Worm (Caenorhabditis elegans) whole organism, young adult: ENCODE data around the gene srh-31.

Experiments used
- B0336.3 ChIP-seq: fragments of 200-800 bp; sonication (Bioruptor generic); IDR thresholded peaks from 2 replicates; pipeline ENCODE4 v1.3.6; 2022; ENCODE audit warnings: missing genetic modification characterization, missing compliant biosample characterization
- F23B12.7 ChIP-seq: sonication (generic microtip); optimal IDR thresholded peaks from 2 replicates; lab custom pipeline; 2017; ENCODE audit warnings: missing genetic modification characterization, mild to moderate bottlenecking, missing compliant biosample characterization, antibody characterized with exemption, moderate library complexity; ENCODE audit not compliant: insufficient read depth
- F37B4.10 ChIP-seq: fragments of 200-800 bp; sonication (Bioruptor generic); IDR thresholded peaks from 2 replicates; pipeline ENCODE4 v1.3.6; 2022; ENCODE audit warnings: missing genetic modification characterization, missing compliant biosample characterization
- F57C9.4 ChIP-seq: sonication (generic microtip); optimal IDR thresholded peaks from 2 replicates; lab custom pipeline; 2017; ENCODE audit warnings: mild to moderate bottlenecking, missing genetic modification characterization, missing compliant biosample characterization
- K11D2.4 ChIP-seq: fragments of 200-800 bp; sonication (Bioruptor generic); IDR thresholded peaks from 2 replicates; pipeline ENCODE4 v1.3.6; 2022; ENCODE audit warnings: missing genetic modification reagents, missing genetic modification characterization, missing compliant biosample characterization
- Y56A3A.18 ChIP-seq: fragments of 200-800 bp; sonication (Bioruptor generic); IDR thresholded peaks from 2 replicates; pipeline ENCODE4 v1.3.6; 2022; ENCODE audit warnings: missing genetic modification reagents, missing genetic modification characterization, missing compliant biosample characterization
- bed-1 ChIP-seq: fragments of 200-800 bp; sonication (Bioruptor generic); IDR thresholded peaks from 2 replicates; pipeline ENCODE4 v1.3.6; 2022; ENCODE audit warnings: missing genetic modification reagents, missing genetic modification characterization, missing compliant biosample characterization
- bed-2 ChIP-seq: fragments of 200-800 bp; sonication (Bioruptor generic); IDR thresholded peaks from 2 replicates; pipeline ENCODE4 v1.3.6; 2022; ENCODE audit warnings: missing genetic modification reagents, missing genetic modification characterization, missing compliant biosample characterization
- ceh-100 ChIP-seq: fragments of 200-800 bp; sonication (Bioruptor generic); IDR thresholded peaks from 2 replicates; pipeline ENCODE4 v1.3.6; 2022; ENCODE audit warnings: missing genetic modification reagents, missing genetic modification characterization, missing compliant biosample characterization
- dpff-1 ChIP-seq: sonication (generic microtip); optimal IDR thresholded peaks from 2 replicates; lab custom pipeline; 2017; ENCODE audit warnings: mild to moderate bottlenecking, missing genetic modification characterization, missing compliant biosample characterization
- dpl-1 ChIP-seq: fragments of 150-350 bp; optimal IDR thresholded peaks from 2 replicates; lab custom pipeline; 2014; ENCODE audit warnings: missing biosample characterization, missing genetic modification reagents, missing genetic modification characterization
- efl-1 ChIP-seq: fragments of 150-350 bp; optimal IDR thresholded peaks from 2 replicates; lab custom pipeline; 2014; ENCODE audit warnings: missing biosample characterization, missing genetic modification reagents, missing genetic modification characterization
- gei-17 ChIP-seq: fragments of 200-800 bp; sonication (Bioruptor generic); optimal IDR thresholded peaks from 2 replicates; lab custom pipeline; 2018; ENCODE audit warnings: mild to moderate bottlenecking, missing genetic modification characterization, missing compliant biosample characterization
- hmg-20 ChIP-seq: fragments of 200-800 bp; sonication (Bioruptor generic); IDR thresholded peaks from 2 replicates; pipeline ENCODE4 v1.3.6; 2022; ENCODE audit warnings: missing genetic modification reagents, missing genetic modification characterization, missing compliant biosample characterization
- hrde-1 ChIP-seq: sonication (generic microtip); optimal IDR thresholded peaks from 2 replicates; lab custom pipeline; 2016; ENCODE audit warnings: missing genetic modification characterization, mild to moderate bottlenecking, missing compliant biosample characterization, moderate library complexity, missing genotype, missing genetic modification reagents, borderline replicate concordance
- let-607 ChIP-seq, 2 experiments: fragments of 200-800 bp in 1 of 2; sonication (Bioruptor generic) in 1 of 2; sonication (generic microtip) in 1 of 2; optimal IDR thresholded peaks; 2 replicates each; lab custom pipeline; 2016 to 2018; ENCODE audit warnings: mild to moderate bottlenecking in 2 of 2, missing compliant biosample characterization in 2 of 2, missing genetic modification characterization in 2 of 2, moderate library complexity in 2 of 2, missing genotype in 1 of 2
- lin-40 ChIP-seq: sonication (generic microtip); optimal IDR thresholded peaks from 2 replicates; lab custom pipeline; 2016; ENCODE audit warnings: missing genetic modification characterization, mild to moderate bottlenecking, missing compliant biosample characterization, missing genotype, missing genetic modification reagents
- lir-1 ChIP-seq: fragments of 200-800 bp; sonication (Bioruptor generic); conservative IDR thresholded peaks from 2 replicates; pipeline ENCODE4 v1.3.6; 2022; ENCODE audit warnings: missing genetic modification reagents, missing genetic modification characterization, missing compliant biosample characterization
- lsl-1 ChIP-seq: fragments of 200-800 bp; sonication (Bioruptor generic); optimal IDR thresholded peaks from 2 replicates; lab custom pipeline; 2018; ENCODE audit warnings: mild to moderate bottlenecking, missing genetic modification characterization, moderate library complexity, missing compliant biosample characterization
- madf-3 ChIP-seq: fragments of 200-800 bp; sonication (Bioruptor generic); IDR thresholded peaks from 2 replicates; pipeline ENCODE4 v1.3.6; 2022; ENCODE audit warnings: missing genetic modification reagents, missing genetic modification characterization, missing compliant biosample characterization
- mcd-1 ChIP-seq: fragments of 200-800 bp; sonication (Bioruptor generic); IDR thresholded peaks from 2 replicates; pipeline ENCODE4 v1.3.6; 2022; ENCODE audit warnings: missing genetic modification reagents, missing genetic modification characterization, missing compliant biosample characterization
- mes-4 ChIP-seq: sonication (generic microtip); optimal IDR thresholded peaks from 2 replicates; lab custom pipeline; 2016; ENCODE audit warnings: missing genotype, missing genetic modification characterization, missing compliant biosample characterization
- mxl-1 ChIP-seq: sonication (generic microtip); optimal IDR thresholded peaks from 2 replicates; lab custom pipeline; 2016; ENCODE audit warnings: missing genetic modification characterization, missing compliant biosample characterization
- nfya-2 ChIP-seq: fragments of 200-800 bp; sonication (Bioruptor generic); IDR thresholded peaks from 2 replicates; pipeline ENCODE4 v1.3.6; 2022; ENCODE audit warnings: missing genetic modification reagents, missing genetic modification characterization, missing compliant biosample characterization
- nfyb-1 ChIP-seq: fragments of 200-800 bp; sonication (Bioruptor generic); IDR thresholded peaks from 2 replicates; pipeline ENCODE4 v1.3.6; 2022; ENCODE audit warnings: missing genetic modification reagents, missing genetic modification characterization, missing compliant biosample characterization
- nhr-120 ChIP-seq: fragments of 200-800 bp; sonication (Bioruptor generic); IDR thresholded peaks from 2 replicates; pipeline ENCODE4 v1.3.6; 2022; ENCODE audit warnings: missing genetic modification characterization, missing compliant biosample characterization
- rpc-1 ChIP-seq, 2 experiments: fragments of 150-350 bp in 1 of 2; sonication (generic microtip) in 1 of 2; optimal IDR thresholded peaks; 2 replicates each; lab custom pipeline; 2014 to 2018; ENCODE audit warnings: missing biosample characterization in 1 of 2, missing genetic modification characterization in 1 of 2, missing genetic modification reagents in 1 of 2, missing genotype in 1 of 2
- sea-2 ChIP-seq: fragments of 200-800 bp; sonication (Bioruptor generic); IDR thresholded peaks from 2 replicates; pipeline ENCODE4 v1.3.6; 2022; ENCODE audit warnings: missing genetic modification characterization, missing compliant biosample characterization
- snpc-1.3 ChIP-seq: sonication (generic microtip); optimal IDR thresholded peaks from 2 replicates; lab custom pipeline; 2017; ENCODE audit warnings: missing genetic modification characterization, mild to moderate bottlenecking, missing compliant biosample characterization, antibody characterized with exemption, moderate library complexity, missing genotype, missing genetic modification reagents; ENCODE audit not compliant: insufficient read depth
- snpc-4 ChIP-seq, 5 experiments: fragments of 150-350 bp in 1 of 5; sonication (generic microtip) in 4 of 5; optimal IDR thresholded peaks; 2 replicates each; lab custom pipeline; 2014 to 2018; ENCODE audit warnings: missing genetic modification characterization in 5 of 5, missing biosample characterization in 3 of 5, antibody characterized with exemption in 2 of 5, mild to moderate bottlenecking in 2 of 5, missing compliant biosample characterization in 2 of 5, missing genotype in 2 of 5, moderate library complexity in 2 of 5, missing genetic modification reagents in 1 of 5
- somi-1 ChIP-seq: fragments of 200-800 bp; sonication (Bioruptor generic); optimal IDR thresholded peaks from 2 replicates; lab custom pipeline; 2018; ENCODE audit warnings: mild to moderate bottlenecking, missing genetic modification characterization, missing compliant biosample characterization
- sptf-2 ChIP-seq: fragments of 200-800 bp; sonication (Bioruptor generic); optimal IDR thresholded peaks from 2 replicates; lab custom pipeline; 2018; ENCODE audit warnings: mild to moderate bottlenecking, missing genetic modification characterization, missing compliant biosample characterization
- unc-130 ChIP-seq: sonication (generic microtip); optimal IDR thresholded peaks from 2 replicates; lab custom pipeline; 2016; ENCODE audit warnings: missing genetic modification reagents, missing genetic modification characterization, missing compliant biosample characterization
- ztf-28 ChIP-seq: fragments of 200-800 bp; sonication (Bioruptor generic); IDR thresholded peaks from 2 replicates; pipeline ENCODE4 v1.3.6; 2022; ENCODE audit warnings: missing genetic modification reagents, missing genetic modification characterization, missing compliant biosample characterization

Gene srh-31

DNA sequence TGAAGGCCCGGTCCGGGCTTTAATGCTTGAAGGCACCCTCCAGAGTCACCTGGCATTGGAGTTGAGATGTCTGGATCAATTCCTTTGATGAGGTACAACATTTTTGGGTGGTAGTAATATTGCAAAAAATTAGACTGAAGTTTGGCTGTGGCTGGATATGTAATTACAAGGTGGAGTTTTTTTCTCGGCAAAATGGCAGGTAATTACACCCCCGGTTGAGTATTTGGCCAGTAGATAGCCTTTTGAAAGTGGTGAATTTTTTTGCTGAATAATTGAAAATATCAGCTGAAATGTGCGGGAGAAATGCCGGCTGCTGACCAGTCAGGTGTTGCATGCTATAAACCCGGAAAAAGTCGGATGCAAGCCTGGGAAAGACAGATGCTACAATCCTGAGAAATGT, 8.0 kb upstream of the srh-31 start, which contains the start of gene Y26G10.4:
TSS of gene Y26G10.4 (minus strand) at position 101 of the 400 bp plus-strand sequence.
- TF ChIP-seq F57C9.4, result no peak
- TF ChIP-seq lin-40 (tag; lab: Kevin White, UChicago), result no peak
- TF ChIP-seq K11D2.4, result no peak
- no peak for TF ChIP-seq madf-3 (GFP tag; lab: Robert Waterston, UW)
- no peak for TF ChIP-seq lsl-1 (GFP tag; lab: Kevin White, UChicago)
- no peak for TF ChIP-seq F37B4.10
- no peak for TF ChIP-seq sptf-2
- TF ChIP-seq nfya-2 (GFP tag; lab: Robert Waterston, UW), result no peak
- no peak for TF ChIP-seq unc-130 (GFP tag; lab: Kevin White, UChicago)
- TF ChIP-seq dpl-1 (GFP tag; lab: Kevin White, UChicago), result no peak
- TF ChIP-seq nfyb-1 (GFP tag; lab: Robert Waterston, UW), result no peak
- no peak for TF ChIP-seq Y56A3A.18 (GFP tag; lab: Robert Waterston, UW)
- no peak for TF ChIP-seq somi-1 (GFP tag; lab: Kevin White, UChicago)

DNA sequence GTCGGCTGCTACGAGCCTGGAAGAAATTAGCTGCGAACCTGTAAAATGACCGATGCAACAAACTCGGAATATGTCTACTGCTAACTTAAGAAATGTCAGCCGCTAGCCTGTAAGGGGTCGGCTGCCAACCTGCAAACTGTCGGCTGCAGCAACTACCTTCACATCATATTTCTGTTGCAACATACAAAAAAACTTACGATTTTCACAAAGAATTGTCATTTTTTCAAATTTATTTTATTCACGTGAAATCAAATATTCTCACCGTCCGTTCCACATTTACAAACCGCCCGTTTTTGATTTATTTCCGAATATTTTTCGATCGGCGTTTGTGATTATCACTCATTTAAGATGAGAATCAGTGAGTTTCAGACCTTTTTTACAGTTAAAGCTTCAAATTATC, 7.5 kb upstream of the srh-31 start, which contains the start of gene Y26G10.6:
TSS of gene Y26G10.6 (plus strand) at position 301 of the 400 bp plus-strand sequence.
- no peak for TF ChIP-seq lir-1 (GFP tag; lab: Robert Waterston, UW)
- TF ChIP-seq nhr-120 (GFP tag; lab: Robert Waterston, UW), result no peak
- TF ChIP-seq hrde-1 (tag; lab: Kevin White, UChicago), result no peak
- TF ChIP-seq dpff-1 (tag; lab: Kevin White, UChicago), result no peak
- no peak for TF ChIP-seq snpc-1.3 (tag; lab: Kevin White, UChicago)
- no peak for TF ChIP-seq mcd-1 (GFP tag; lab: Robert Waterston, UW)
- no peak for TF ChIP-seq ztf-28 (GFP tag; lab: Robert Waterston, UW)
- no peak for TF ChIP-seq F23B12.7 (tag; lab: Kevin White, UChicago)
- no peak for TF ChIP-seq bed-1 (GFP tag; lab: Robert Waterston, UW)
- TF ChIP-seq efl-1 (GFP tag; lab: Kevin White, UChicago), result no peak
- TF ChIP-seq ceh-100 (GFP tag; lab: Robert Waterston, UW), result no peak
- TF ChIP-seq mes-4 (tag; lab: Kevin White, UChicago), result no peak
- no peak for TF ChIP-seq let-607 (tag; optimal IDR thresholded peaks at IDR 0.05; lab: Kevin White, UChicago)
- no peak for TF ChIP-seq bed-2 (GFP tag; lab: Robert Waterston, UW)
- TF ChIP-seq snpc-4 (GFP tag; optimal IDR thresholded peaks at IDR 0.05; lab: Kevin White, UChicago), result no peak
- TF ChIP-seq snpc-4 (tag; optimal IDR thresholded peaks at IDR 0.05; lab: Kevin White, UChicago), result no peak
- no peak for TF ChIP-seq hmg-20 (GFP tag; lab: Robert Waterston, UW)
- no peak for TF ChIP-seq rpc-1 (optimal IDR thresholded peaks at IDR 0.05; lab: Kevin White, UChicago)
- TF ChIP-seq rpc-1 (tag; optimal IDR thresholded peaks at IDR 0.05; lab: Kevin White, UChicago), result no peak
- TF ChIP-seq B0336.3 (GFP tag; lab: Robert Waterston, UW), result no peak
- no peak for TF ChIP-seq sea-2 (GFP tag; lab: Robert Waterston, UW)

DNA sequence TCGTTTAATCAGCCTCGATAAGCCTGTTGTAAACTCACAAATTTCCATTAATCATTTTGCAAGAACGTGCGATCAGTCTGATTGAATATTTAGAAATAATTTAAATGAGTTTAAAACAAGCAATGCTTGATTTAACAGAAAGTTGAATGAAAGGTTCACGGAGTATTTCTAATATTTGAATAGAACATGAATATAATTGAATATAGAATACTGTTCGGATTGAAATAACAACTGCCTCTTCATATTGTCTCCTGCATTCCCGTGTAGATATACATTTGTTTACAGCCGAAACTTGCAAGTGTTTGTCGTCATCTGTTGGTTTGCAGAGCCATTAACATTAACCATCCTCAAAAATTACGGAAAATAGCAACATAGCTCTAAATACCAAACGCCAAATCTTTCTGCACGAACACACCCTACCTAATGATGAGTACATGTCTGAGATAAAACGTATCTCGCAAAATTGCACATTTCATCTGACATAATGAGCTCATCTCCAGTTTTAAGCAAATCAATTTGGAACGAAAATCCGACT, 6.3 kb upstream of the srh-31 start, which contains the start of the genes Y26G10.5 and srh-32:
TSS of gene Y26G10.5 (minus strand) at position 101 of the 535 bp plus-strand sequence.
TSS of gene srh-32 (plus strand) at position 485 of the 535 bp plus-strand sequence.
- TF ChIP-seq gei-17 (GFP tag; lab: Kevin White, UChicago), result no peak
- TF ChIP-seq mxl-1, result no peak
- TF ChIP-seq, all 124 proteins: peak for 0
